Worm (Caenorhabditis elegans) whole organism, L1 larva: ENCODE data around the gene C51E3.6.

ENCODE experiments used
- C04F5.9 ChIP-seq: sonication (generic microtip); optimal IDR thresholded peaks from 2 replicates; lab custom pipeline; 2016; ENCODE audit warnings: missing genetic modification characterization, missing compliant biosample characterization
- F16B12.6 ChIP-seq: fragments of 150-350 bp; optimal IDR thresholded peaks from 2 replicates; lab custom pipeline; 2014; ENCODE audit warnings: missing biosample characterization, missing genetic modification characterization
- Y116A8C.19 ChIP-seq: sonication (generic microtip); optimal IDR thresholded peaks from 2 replicates; lab custom pipeline; 2016; ENCODE audit warnings: missing compliant biosample characterization, missing genetic modification characterization, borderline replicate concordance
- blmp-1 ChIP-seq: fragments of 150-350 bp; optimal IDR thresholded peaks from 2 replicates; lab custom pipeline; 2014; ENCODE audit warnings: missing biosample characterization, missing genetic modification characterization
- ceh-63 ChIP-seq: fragments of 200-800 bp; sonication (Bioruptor generic); optimal IDR thresholded peaks from 2 replicates; lab custom pipeline; 2018; ENCODE audit warnings: mild to moderate bottlenecking, missing genetic modification characterization, missing compliant biosample characterization
- ceh-90 ChIP-seq: sonication (generic microtip); optimal IDR thresholded peaks from 2 replicates; lab custom pipeline; 2016; ENCODE audit warnings: missing genetic modification characterization, missing compliant biosample characterization
- dpl-1 ChIP-seq, 3 experiments: fragments of 150-350 bp in 2 of 3; sonication (generic microtip) in 1 of 3; optimal IDR thresholded peaks; 2 replicates each; lab custom pipeline; 2014 to 2017; ENCODE audit warnings: missing biosample characterization in 3 of 3, missing genetic modification characterization in 3 of 3, missing genetic modification reagents in 3 of 3
- dsc-1 ChIP-seq: sonication (generic microtip); optimal IDR thresholded peaks from 2 replicates; lab custom pipeline; 2016; ENCODE audit warnings: mild to moderate bottlenecking, missing genetic modification characterization, missing compliant biosample characterization
- efl-1 ChIP-seq, 4 experiments: fragments of 150-350 bp; optimal IDR thresholded peaks in 3 of 4; peaks in 1 of 4; 1 replicate in 1 of 4; 2 replicates in 3 of 4; lab custom pipeline; 2014; ENCODE audit warnings: missing biosample characterization in 2 of 4, missing genetic modification characterization in 2 of 4, missing genetic modification reagents in 2 of 4
- egl-13 ChIP-seq: sonication (generic microtip); optimal IDR thresholded peaks from 2 replicates; lab custom pipeline; 2016; ENCODE audit warnings: missing genotype, missing genetic modification reagents, missing genetic modification characterization, missing compliant biosample characterization
- elt-2 ChIP-seq: sonication (generic microtip); optimal IDR thresholded peaks from 2 replicates; lab custom pipeline; 2016; ENCODE audit warnings: missing genetic modification characterization, mild to moderate bottlenecking, inconsistent platforms, missing compliant biosample characterization, missing genetic modification reagents
- elt-3 ChIP-seq, 6 experiments: fragments of 150-350 bp in 1 of 6; sonication (generic microtip); optimal IDR thresholded peaks; 2 replicates each; lab custom pipeline; 2017 to 2018; ENCODE audit warnings: missing biosample characterization in 6 of 6, missing genetic modification characterization in 6 of 6, inconsistent platforms in 1 of 6
- ets-5 ChIP-seq: fragments of 200-800 bp; sonication (Bioruptor generic); IDR thresholded peaks from 2 replicates; pipeline ENCODE4 v1.3.6; 2022; ENCODE audit warnings: missing genetic modification characterization, missing compliant biosample characterization
- fkh-10 ChIP-seq: sonication (generic microtip); optimal IDR thresholded peaks from 2 replicates; lab custom pipeline; 2017; ENCODE audit warnings: missing biosample characterization, missing genetic modification reagents, missing genetic modification characterization
- fkh-4 ChIP-seq: sonication (generic microtip); optimal IDR thresholded peaks from 2 replicates; lab custom pipeline; 2016; ENCODE audit warnings: missing compliant biosample characterization, missing genetic modification characterization, borderline replicate concordance
- fos-1 ChIP-seq: fragments of 150-350 bp; optimal IDR thresholded peaks from 2 replicates; lab custom pipeline; 2014; ENCODE audit warnings: missing biosample characterization, missing genetic modification characterization
- hpl-2 ChIP-seq: fragments of 150-350 bp; optimal IDR thresholded peaks from 2 replicates; lab custom pipeline; 2014; ENCODE audit warnings: missing biosample characterization, missing genetic modification reagents, missing genetic modification characterization
- isw-1 ChIP-seq: fragments of 200-800 bp; sonication (Bioruptor generic); IDR thresholded peaks from 2 replicates; pipeline ENCODE4 v1.3.6; 2022; ENCODE audit warnings: missing genetic modification characterization, missing compliant biosample characterization
- lir-3 ChIP-seq: sonication (generic microtip); optimal IDR thresholded peaks from 2 replicates; lab custom pipeline; 2016; ENCODE audit warnings: mild to moderate bottlenecking, missing genetic modification characterization, moderate library complexity, missing compliant biosample characterization; ENCODE audit not compliant: poor library complexity
- nhr-20 ChIP-seq: sonication (generic microtip); optimal IDR thresholded peaks from 2 replicates; lab custom pipeline; 2016; ENCODE audit warnings: mild to moderate bottlenecking, missing genetic modification characterization, missing compliant biosample characterization
- nhr-237 ChIP-seq: fragments of 150-350 bp; optimal IDR thresholded peaks from 2 replicates; lab custom pipeline; 2014; ENCODE audit warnings: missing biosample characterization, missing genetic modification characterization
- nhr-47 ChIP-seq: sonication (generic microtip); optimal IDR thresholded peaks from 2 replicates; lab custom pipeline; 2016; ENCODE audit warnings: mild to moderate bottlenecking, missing genetic modification characterization, moderate library complexity, missing compliant biosample characterization
- nhr-71 ChIP-seq: sonication (generic microtip); optimal IDR thresholded peaks from 2 replicates; lab custom pipeline; 2016; ENCODE audit warnings: mild to moderate bottlenecking, missing genetic modification characterization, moderate library complexity, missing compliant biosample characterization
- nhr-76 ChIP-seq: sonication (generic microtip); optimal IDR thresholded peaks from 2 replicates; lab custom pipeline; 2017; ENCODE audit warnings: missing biosample characterization, missing genetic modification characterization
- nhr-84 ChIP-seq: sonication (generic microtip); optimal IDR thresholded peaks from 2 replicates; lab custom pipeline; 2017; ENCODE audit warnings: missing biosample characterization, missing genetic modification characterization
- pag-3 ChIP-seq: sonication (generic microtip); optimal IDR thresholded peaks from 2 replicates; lab custom pipeline; 2017; ENCODE audit warnings: missing genetic modification characterization, mild to moderate bottlenecking, missing compliant biosample characterization, antibody characterized with exemption, borderline replicate concordance; ENCODE audit not compliant: insufficient read depth
- pqm-1 ChIP-seq: sonication (generic microtip); optimal IDR thresholded peaks from 3 replicates; lab custom pipeline; 2017; ENCODE audit warnings: missing biosample characterization, missing genetic modification characterization
- rnt-1 ChIP-seq: sonication (generic microtip); optimal IDR thresholded peaks from 2 replicates; lab custom pipeline; 2016; ENCODE audit warnings: mild to moderate bottlenecking, missing genetic modification characterization, moderate library complexity, missing compliant biosample characterization
- snu-23 ChIP-seq: sonication (generic microtip); optimal IDR thresholded peaks from 2 replicates; lab custom pipeline; 2016; ENCODE audit warnings: missing genetic modification characterization, missing compliant biosample characterization
- sup-37 ChIP-seq: fragments of 200-800 bp; sonication (Bioruptor generic); optimal IDR thresholded peaks from 2 replicates; lab custom pipeline; 2018; ENCODE audit warnings: mild to moderate bottlenecking, missing genetic modification characterization, missing compliant biosample characterization
- tbx-2 ChIP-seq: sonication (generic microtip); optimal IDR thresholded peaks from 2 replicates; lab custom pipeline; 2016; ENCODE audit warnings: missing genetic modification characterization, missing compliant biosample characterization
- tlp-1 ChIP-seq: fragments of 150-350 bp; optimal IDR thresholded peaks from 2 replicates; lab custom pipeline; 2014; ENCODE audit warnings: missing biosample characterization, missing genetic modification characterization
- unc-130 ChIP-seq: fragments of 150-350 bp; optimal IDR thresholded peaks from 2 replicates; lab custom pipeline; 2017; ENCODE audit warnings: missing biosample characterization, missing genetic modification characterization, inconsistent platforms
- unc-98 ChIP-seq: fragments of 200-800 bp; sonication (Bioruptor generic); IDR thresholded peaks from 2 replicates; pipeline ENCODE4 v1.3.6; 2022; ENCODE audit warnings: missing genetic modification characterization, missing compliant biosample characterization

Gene C51E3.6

ce11 chrV:10124799-10125548 lies 41.3 kb downstream of the C51E3.6 start, which contains the start of gene C08B6.10:
Gene C08B6.10, plus strand, starts transcription at chrV:10125498.
- peak; percentile 19 for TF ChIP-seq blmp-1 (tag; lab: Kevin White, UChicago)
- TF ChIP-seq nhr-84 = no peak
- no peak for TF ChIP-seq ets-5 (GFP tag; lab: Robert Waterston, UW)
- TF ChIP-seq elt-2 = peak; percentile 34
- no peak for TF ChIP-seq isw-1 (GFP tag; lab: Robert Waterston, UW)
- TF ChIP-seq elt-3 (tag; optimal IDR thresholded peaks at IDR 0.05; lab: Kevin White, UChicago) = peak in 1 of 6 experiments; percentile 23
- TF ChIP-seq pag-3 (tag; lab: Kevin White, UChicago) = no peak
- no peak for TF ChIP-seq ceh-90 (tag; lab: Kevin White, UChicago)
- TF ChIP-seq, all 84 proteins: peak for 3

- TF ChIP-seq snu-23 (GFP tag; lab: Kevin White, UChicago) (no peak), C04F5.9 (tag; lab: Kevin White, UChicago) (no peak), dpl-1 (GFP tag; optimal IDR thresholded peaks at IDR 0.05; lab: Kevin White, UChicago) (no peak), sup-37 (GFP tag; lab: Kevin White, UChicago) (no peak), hpl-2 (GFP tag; lab: Kevin White, UChicago) (no peak), fos-1 (tag; lab: Kevin White, UChicago) (no peak), tbx-2 (no peak), unc-130 (tag; lab: Kevin White, UChicago) (no peak), F16B12.6 (tag; lab: Kevin White, UChicago) (no peak), Y116A8C.19 (tag; lab: Kevin White, UChicago) (no peak), egl-13 (no peak)
Observed at ce11 chrV:10123324-10123723, 42.9 kb downstream of the C51E3.6 start, which contains the start of gene C08B6.6. Gene C08B6.6, plus strand, starts transcription at chrV:10123624.

ce11 chrV:10122670-10123069 lies 43.6 kb downstream of the C51E3.6 start, which contains the start of gene srxa-19:
Gene srxa-19, minus strand, starts transcription at chrV:10122770.
- TF ChIP-seq dsc-1 (tag; lab: Kevin White, UChicago) = no peak
- TF ChIP-seq nhr-237 (tag; lab: Kevin White, UChicago) = no peak
- no peak for TF ChIP-seq rnt-1 (tag; lab: Kevin White, UChicago)
- no peak for TF ChIP-seq ets-5 (GFP tag; lab: Robert Waterston, UW)
- TF ChIP-seq fkh-10 (GFP tag; lab: Kevin White, UChicago) = no peak
- TF ChIP-seq nhr-71 = no peak
- no peak for TF ChIP-seq fkh-4 (tag; lab: Kevin White, UChicago)
- TF ChIP-seq tbx-2 = no peak
- TF ChIP-seq nhr-47 (tag; lab: Kevin White, UChicago) = no peak
- no peak for TF ChIP-seq ceh-90 (tag; lab: Kevin White, UChicago)
- TF ChIP-seq pqm-1 = no peak
- no peak for TF ChIP-seq nhr-20 (tag; lab: Kevin White, UChicago)
- no peak for TF ChIP-seq nhr-76 (tag; lab: Kevin White, UChicago)
- TF ChIP-seq blmp-1 (tag; lab: Kevin White, UChicago) = no peak
- TF ChIP-seq F16B12.6 (tag; lab: Kevin White, UChicago) = no peak
- no peak for TF ChIP-seq tlp-1

ce11 chrV:10120898-10121297 lies 45.4 kb downstream of the C51E3.6 start, which contains the start of gene srxa-18:
Gene srxa-18, minus strand, starts transcription at chrV:10120997.
- TF ChIP-seq unc-98 (GFP tag; lab: Robert Waterston, UW) = no peak
- TF ChIP-seq efl-1 (optimal IDR thresholded peaks at IDR 0.05; lab: Kevin White, UChicago) = no peak
- TF ChIP-seq efl-1 (GFP tag; optimal IDR thresholded peaks at IDR 0.05 in 1 of 2; lab: Kevin White, UChicago) = peak in 1 of 2 experiments; percentile 90
- TF ChIP-seq lir-3 (tag; lab: Kevin White, UChicago) = no peak
- TF ChIP-seq ceh-63 (GFP tag; lab: Kevin White, UChicago) = no peak
- TF ChIP-seq, all 84 proteins: peak for 1
